Worm (Caenorhabditis elegans) whole organism, L3 larva: Measurements from ENCODE around the gene F46B6.13.

Experiments
- R02D3.7 ChIP-seq: fragments of 150-350 bp; optimal IDR thresholded peaks from 2 replicates; lab custom pipeline; 2014; ENCODE audit warnings: missing biosample characterization, missing genetic modification characterization
- ceh-28 ChIP-seq: fragments of 150-350 bp; optimal IDR thresholded peaks from 2 replicates; lab custom pipeline; 2014; ENCODE audit warnings: missing biosample characterization, missing genetic modification reagents, missing genetic modification characterization
- elt-2 ChIP-seq: sonication (generic microtip); optimal IDR thresholded peaks from 2 replicates; lab custom pipeline; 2016; ENCODE audit warnings: missing genetic modification reagents, mild to moderate bottlenecking, missing genetic modification characterization, missing compliant biosample characterization
- fos-1 ChIP-seq: fragments of 150-350 bp; optimal IDR thresholded peaks from 2 replicates; lab custom pipeline; 2014; ENCODE audit warnings: missing biosample characterization, missing genetic modification characterization
- lin-39 ChIP-seq: fragments of 150-350 bp; optimal IDR thresholded peaks from 2 replicates; lab custom pipeline; 2018; ENCODE audit warnings: missing biosample characterization, missing genetic modification reagents, missing genetic modification characterization
- mdl-1 ChIP-seq: fragments of 150-350 bp; optimal IDR thresholded peaks from 2 replicates; lab custom pipeline; 2014; ENCODE audit warnings: missing biosample characterization, missing genetic modification characterization
- nhr-237 ChIP-seq: fragments of 150-350 bp; optimal IDR thresholded peaks from 2 replicates; lab custom pipeline; 2014; ENCODE audit warnings: missing biosample characterization, missing genetic modification characterization
- nhr-25 ChIP-seq: sonication (generic microtip); optimal IDR thresholded peaks from 2 replicates; lab custom pipeline; 2017; ENCODE audit warnings: missing biosample characterization, missing genetic modification characterization
- nhr-76 ChIP-seq: fragments of 150-350 bp; sonication (generic microtip); optimal IDR thresholded peaks from 5 replicates; lab custom pipeline; 2014; ENCODE audit warnings: missing biosample characterization, missing genetic modification characterization
- pqm-1 ChIP-seq: fragments of 150-350 bp; optimal IDR thresholded peaks from 2 replicates; lab custom pipeline; 2017; ENCODE audit warnings: missing biosample characterization, missing genetic modification characterization, inconsistent platforms
- snpc-4 ChIP-seq: fragments of 150-350 bp; optimal IDR thresholded peaks from 2 replicates; lab custom pipeline; 2014; ENCODE audit warnings: missing biosample characterization, missing genetic modification characterization
- zag-1 ChIP-seq: fragments of 150-350 bp; optimal IDR thresholded peaks from 2 replicates; lab custom pipeline; 2014; ENCODE audit warnings: missing biosample characterization, missing genetic modification characterization
- ztf-4 ChIP-seq: fragments of 150-350 bp; optimal IDR thresholded peaks from 2 replicates; lab custom pipeline; 2014; ENCODE audit warnings: missing biosample characterization, missing genetic modification characterization

DNA sequence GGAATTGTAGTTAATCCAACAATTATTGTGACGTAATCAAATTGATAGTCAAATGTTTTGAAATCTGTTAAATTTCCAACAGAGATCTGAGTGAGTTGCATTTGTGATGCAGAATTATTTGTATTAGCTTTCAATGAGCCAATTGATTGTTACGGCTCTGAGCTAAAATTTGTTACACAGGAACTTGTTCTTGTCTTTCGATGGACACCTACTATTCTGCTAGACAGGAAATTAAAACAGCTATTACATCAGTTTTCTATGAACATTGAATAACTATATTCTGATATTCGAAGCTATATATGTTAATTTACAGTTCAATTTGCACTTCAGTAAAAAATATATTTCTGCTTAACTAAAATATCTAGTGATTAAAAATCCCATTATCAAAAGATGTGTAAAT, 34.9 kb upstream of the F46B6.13 start, which contains the start of gene sru-40:
- TF ChIP-seq ceh-28 (tag; lab: Kevin White, UChicago) (no peak), nhr-76 (tag; lab: Kevin White, UChicago) (no peak), nhr-25 (no peak), pqm-1 (tag; lab: Kevin White, UChicago) (no peak), nhr-237 (tag; lab: Kevin White, UChicago) (no peak), elt-2 (tag; lab: Kevin White, UChicago) (no peak), ztf-4 (no peak), lin-39 (tag; lab: Kevin White, UChicago) (no peak), snpc-4 (tag; lab: Kevin White, UChicago) (no peak), R02D3.7 (tag; lab: Kevin White, UChicago) (no peak), zag-1 (tag; lab: Kevin White, UChicago) (no peak), mdl-1 (tag; lab: Kevin White, UChicago) (no peak), fos-1 (no peak)
